Worm (Caenorhabditis elegans): Measurements from ENCODE around the gene mbk-1.

The mbk-1 gene

DNA sequence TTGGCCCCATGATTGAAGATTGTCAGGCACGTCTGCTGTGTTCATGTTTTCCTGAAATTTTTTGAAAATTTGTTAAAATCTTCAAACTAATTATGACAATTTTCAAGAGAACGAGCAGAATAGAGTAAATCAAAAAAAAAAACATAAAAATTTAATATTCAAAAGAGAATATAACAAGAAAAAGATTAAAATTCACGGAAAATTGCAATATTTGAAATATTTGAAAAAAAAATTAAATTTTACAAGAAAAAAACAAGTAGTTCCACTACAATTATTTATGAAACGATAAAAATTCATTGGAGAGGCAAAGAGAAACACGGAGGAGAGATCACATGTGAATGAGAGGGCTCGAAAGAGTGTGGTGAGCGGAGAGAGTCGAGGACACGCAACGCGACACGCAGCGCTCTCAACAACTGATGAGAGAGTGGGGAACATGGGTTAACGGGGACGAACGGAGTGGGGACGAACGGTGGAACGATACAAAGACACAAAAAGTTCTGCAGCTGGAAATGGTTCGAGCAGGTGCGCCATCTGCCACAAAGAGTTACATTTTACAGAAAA is at the start of gene mbk-1:
TSS of gene mbk-1 (minus strand) at position 51 of the 561 bp plus-strand sequence.
- no peak for TF ChIP-seq hmbx-1 (tag; optimal IDR thresholded peaks at IDR 0.05)
- TF ChIP-seq tbx-11 (GFP tag; IDR thresholded peaks at IDR 0.05): no peak
- no peak for TF ChIP-seq ceh-13 (GFP tag; optimal IDR thresholded peaks at IDR 0.05)
- TF ChIP-seq scrt-1 (GFP tag; IDR thresholded peaks at IDR 0.05): no peak
- no peak for TF ChIP-seq hnd-1 (tag; optimal IDR thresholded peaks at IDR 0.05)
- TF ChIP-seq B0310.2 (tag; optimal IDR thresholded peaks at IDR 0.05): no peak
- no peak for TF ChIP-seq ama-1 (optimal IDR thresholded peaks at IDR 0.05)
- TF ChIP-seq hmg-4 (GFP tag; optimal IDR thresholded peaks at IDR 0.05): no peak
- no peak for TF ChIP-seq pes-1 (GFP tag; IDR thresholded peaks at IDR 0.05)
- no peak for TF ChIP-seq ets-7 (tag; optimal IDR thresholded peaks at IDR 0.05)

DNA sequence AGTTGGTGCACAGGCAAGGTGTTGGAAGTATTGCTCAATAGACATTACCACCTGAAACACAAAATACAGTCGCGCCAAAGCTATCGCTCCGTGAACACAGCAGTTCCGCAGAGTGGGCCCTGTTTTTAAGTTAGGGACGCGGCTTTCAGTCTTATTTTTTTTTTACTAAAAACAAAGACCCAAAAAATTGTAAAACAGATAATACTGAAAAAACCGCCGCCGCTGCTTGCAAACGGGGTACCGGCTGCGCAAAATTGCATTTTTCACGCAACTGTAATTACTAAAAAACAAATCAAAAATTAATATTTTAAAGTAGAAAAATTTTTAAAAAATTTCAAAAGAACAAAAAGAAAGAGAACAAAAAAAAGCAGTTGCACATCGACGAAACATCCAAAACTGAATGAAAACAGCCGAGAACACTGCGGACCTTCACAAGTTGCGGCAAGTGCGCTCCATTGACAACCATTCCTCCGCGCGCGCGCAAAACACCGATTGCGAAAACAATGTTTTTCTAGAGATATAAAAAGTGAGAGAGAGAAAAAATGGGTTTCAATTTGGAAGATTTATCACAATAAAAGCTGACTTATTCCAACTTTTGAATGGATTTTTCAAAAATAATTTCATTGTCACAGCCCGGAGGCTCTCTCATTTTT is 48.6 kb upstream of the mbk-1 start, which contains the start of gene F31F6.3:
TSS of gene F31F6.3 (minus strand) at position 51 of the 653 bp plus-strand sequence.
- no peak for TF ChIP-seq F13C5.2 (tag; optimal IDR thresholded peaks at IDR 0.05)
- TF ChIP-seq flt-1 (GFP tag; IDR thresholded peaks at IDR 0.05): no peak
- no peak for TF ChIP-seq tbx-37 (GFP tag; conservative IDR thresholded peaks at IDR 0.05)
- no peak for TF ChIP-seq hmg-4 (GFP tag; optimal IDR thresholded peaks at IDR 0.05)
- TF ChIP-seq scrt-1 (GFP tag; IDR thresholded peaks at IDR 0.05): no peak
- no peak for TF ChIP-seq hnd-1 (tag; optimal IDR thresholded peaks at IDR 0.05)
- no peak for TF ChIP-seq ets-7 (tag; optimal IDR thresholded peaks at IDR 0.05)
- TF ChIP-seq ceh-13 (GFP tag; optimal IDR thresholded peaks at IDR 0.05): no peak
- no peak for TF ChIP-seq sea-1 (GFP tag; conservative IDR thresholded peaks at IDR 0.05)
- TF ChIP-seq B0310.2 (tag; optimal IDR thresholded peaks at IDR 0.05): no peak
- no peak for TF ChIP-seq tra-4 (tag; optimal IDR thresholded peaks at IDR 0.05)
- TF ChIP-seq pes-1 (GFP tag; IDR thresholded peaks at IDR 0.05): no peak

DNA sequence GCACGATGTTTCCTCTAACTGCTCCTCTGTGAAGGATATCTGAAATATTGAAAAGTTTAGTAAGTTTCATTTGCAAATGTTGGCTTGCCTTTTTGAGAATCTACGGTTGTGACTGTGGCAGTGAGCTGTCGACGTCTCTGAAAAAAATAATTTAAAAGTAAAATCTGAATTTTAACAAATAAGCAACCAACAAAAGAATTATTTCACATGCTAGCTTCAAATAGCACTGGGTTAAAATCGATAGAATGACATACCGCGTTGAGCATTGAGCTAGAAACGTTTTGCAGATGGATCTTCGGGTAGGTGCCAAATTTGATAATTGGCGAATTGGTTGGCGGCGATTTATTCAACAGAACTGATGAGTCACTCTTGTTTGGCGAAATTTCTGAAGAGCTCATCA is 47.4 kb upstream of the mbk-1 start, which contains the start of gene F31F6.2:
TSS of gene F31F6.2 (minus strand) at position 101 of the 400 bp plus-strand sequence.
- TF ChIP-seq B0310.2 (tag; optimal IDR thresholded peaks at IDR 0.05): no peak
- TF ChIP-seq ets-7 (tag; optimal IDR thresholded peaks at IDR 0.05): no peak
- no peak for TF ChIP-seq hmbx-1 (tag; optimal IDR thresholded peaks at IDR 0.05)
- no peak for TF ChIP-seq tra-4 (tag; optimal IDR thresholded peaks at IDR 0.05)
- no peak for TF ChIP-seq scrt-1 (GFP tag; IDR thresholded peaks at IDR 0.05)
- TF ChIP-seq ama-1 (optimal IDR thresholded peaks at IDR 0.05): no peak
- TF ChIP-seq F13C5.2 (tag; optimal IDR thresholded peaks at IDR 0.05): no peak
- no peak for TF ChIP-seq ceh-13 (GFP tag; optimal IDR thresholded peaks at IDR 0.05)
- TF ChIP-seq hnd-1 (tag; optimal IDR thresholded peaks at IDR 0.05): no peak
- TF ChIP-seq hmg-4 (GFP tag; optimal IDR thresholded peaks at IDR 0.05): no peak
- TF ChIP-seq pes-1 (GFP tag; IDR thresholded peaks at IDR 0.05): no peak
- TF ChIP-seq tbx-11 (GFP tag; IDR thresholded peaks at IDR 0.05): no peak
- no peak for TF ChIP-seq aly-1 (tag; optimal IDR thresholded peaks at IDR 0.05)
- no peak for TF ChIP-seq ceh-36 (tag; optimal IDR thresholded peaks at IDR 0.05)
- TF ChIP-seq flt-1 (GFP tag; IDR thresholded peaks at IDR 0.05): no peak
- no peak for TF ChIP-seq sea-1 (GFP tag; conservative IDR thresholded peaks at IDR 0.05)
- TF ChIP-seq tbx-37 (GFP tag; conservative IDR thresholded peaks at IDR 0.05): no peak

DNA sequence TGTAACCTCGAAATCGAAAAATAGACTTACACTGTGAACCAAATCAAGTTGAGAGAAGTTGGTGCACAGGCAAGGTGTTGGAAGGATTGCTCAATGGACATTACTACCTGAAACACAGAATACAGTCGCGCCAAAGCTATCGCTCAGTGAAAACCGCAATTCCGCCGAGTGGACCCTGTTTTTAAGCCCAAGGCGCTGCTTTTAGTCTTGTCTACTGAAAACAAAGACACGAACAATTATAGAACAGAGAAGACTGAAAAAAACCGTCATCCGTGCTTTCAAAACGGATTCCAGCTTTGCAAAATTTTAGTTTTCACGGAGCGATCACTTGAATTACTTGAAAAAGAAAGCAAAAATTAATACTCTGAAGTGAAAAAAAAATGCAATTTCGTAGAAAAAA is 43.9 kb upstream of the mbk-1 start, which contains the start of gene F31F6.1:
TSS of gene F31F6.1 (minus strand) at position 101 of the 400 bp plus-strand sequence.
- no peak for TF ChIP-seq pes-1 (GFP tag; IDR thresholded peaks at IDR 0.05)
- TF ChIP-seq hnd-1 (tag; optimal IDR thresholded peaks at IDR 0.05): no peak
- no peak for TF ChIP-seq hmbx-1 (tag; optimal IDR thresholded peaks at IDR 0.05)
- no peak for TF ChIP-seq ama-1 (optimal IDR thresholded peaks at IDR 0.05)
- TF ChIP-seq hmg-4 (GFP tag; optimal IDR thresholded peaks at IDR 0.05): no peak
- no peak for TF ChIP-seq ets-7 (tag; optimal IDR thresholded peaks at IDR 0.05)
- TF ChIP-seq flt-1 (GFP tag; IDR thresholded peaks at IDR 0.05): no peak
- no peak for TF ChIP-seq tra-4 (tag; optimal IDR thresholded peaks at IDR 0.05)
- TF ChIP-seq sea-1 (GFP tag; conservative IDR thresholded peaks at IDR 0.05): no peak
- TF ChIP-seq tbx-37 (GFP tag; conservative IDR thresholded peaks at IDR 0.05): no peak
- TF ChIP-seq B0310.2 (tag; optimal IDR thresholded peaks at IDR 0.05): no peak
- TF ChIP-seq F13C5.2 (tag; optimal IDR thresholded peaks at IDR 0.05): no peak
- no peak for TF ChIP-seq scrt-1 (GFP tag; IDR thresholded peaks at IDR 0.05)
- no peak for TF ChIP-seq aly-1 (tag; optimal IDR thresholded peaks at IDR 0.05)
- no peak for TF ChIP-seq tbx-11 (GFP tag; IDR thresholded peaks at IDR 0.05)

DNA sequence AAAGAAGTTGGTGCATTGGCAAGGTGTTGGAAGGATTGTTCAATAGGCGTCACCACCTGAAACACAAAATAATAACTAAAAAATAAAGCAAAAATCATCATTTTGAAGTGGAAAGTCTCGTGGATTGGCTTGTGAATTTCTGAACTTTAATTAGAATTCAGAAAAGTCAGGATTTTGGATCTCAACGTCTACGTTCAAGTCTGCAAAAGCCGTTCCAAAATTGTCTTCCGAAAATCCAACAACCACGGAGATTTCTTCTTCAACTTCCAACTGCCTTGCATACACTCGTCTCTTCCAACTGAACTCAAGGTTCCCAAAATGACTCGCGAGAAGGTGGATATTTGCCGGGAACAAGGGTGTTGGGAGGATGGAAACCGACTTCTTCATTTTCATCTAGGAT is 41.4 kb upstream of the mbk-1 start, which contains the start of gene C27C12.3:
TSS of gene C27C12.3 (minus strand) at position 101 of the 400 bp plus-strand sequence.
- no peak for TF ChIP-seq B0310.2 (tag; optimal IDR thresholded peaks at IDR 0.05)
- no peak for TF ChIP-seq scrt-1 (GFP tag; IDR thresholded peaks at IDR 0.05)
- TF ChIP-seq hmbx-1 (tag; optimal IDR thresholded peaks at IDR 0.05): no peak
- TF ChIP-seq tbx-11 (GFP tag; IDR thresholded peaks at IDR 0.05): no peak
- TF ChIP-seq flt-1 (GFP tag; IDR thresholded peaks at IDR 0.05): no peak
- TF ChIP-seq aly-1 (tag; optimal IDR thresholded peaks at IDR 0.05): no peak
- TF ChIP-seq F13C5.2 (tag; optimal IDR thresholded peaks at IDR 0.05): no peak
- no peak for TF ChIP-seq ceh-36 (tag; optimal IDR thresholded peaks at IDR 0.05)
- no peak for TF ChIP-seq tra-4 (tag; optimal IDR thresholded peaks at IDR 0.05)
- no peak for TF ChIP-seq ama-1 (optimal IDR thresholded peaks at IDR 0.05)
- TF ChIP-seq ceh-13 (GFP tag; optimal IDR thresholded peaks at IDR 0.05): no peak
- no peak for TF ChIP-seq sea-1 (GFP tag; conservative IDR thresholded peaks at IDR 0.05)
- TF ChIP-seq hnd-1 (tag; optimal IDR thresholded peaks at IDR 0.05): no peak
- no peak for TF ChIP-seq tbx-37 (GFP tag; conservative IDR thresholded peaks at IDR 0.05)
- TF ChIP-seq hmg-4 (GFP tag; optimal IDR thresholded peaks at IDR 0.05): no peak

DNA sequence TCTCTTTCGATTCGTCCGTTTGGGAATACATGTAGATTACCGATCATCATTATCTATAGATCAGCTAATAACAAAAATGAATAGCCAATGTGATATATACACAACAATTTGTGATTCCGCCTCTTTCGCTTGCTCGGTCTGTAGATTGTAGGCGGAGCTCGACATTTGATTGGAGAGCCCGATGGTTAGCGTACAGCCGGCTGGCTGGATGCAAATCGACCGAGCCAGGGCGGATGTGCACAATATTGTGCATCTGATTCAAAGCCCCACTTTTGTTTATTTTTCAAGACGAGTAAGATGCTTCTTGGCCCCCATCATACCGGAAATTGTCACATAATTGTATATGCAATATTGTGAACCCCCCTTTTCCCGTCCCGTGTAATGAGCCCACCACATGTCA is 37.4 kb upstream of the mbk-1 start, which contains the start of gene dmd-4:
TSS of gene dmd-4 (minus strand) at position 101 of the 400 bp plus-strand sequence.
- TF ChIP-seq ets-7 (tag; optimal IDR thresholded peaks at IDR 0.05): no peak
- TF ChIP-seq aly-1 (tag; optimal IDR thresholded peaks at IDR 0.05): no peak
- no peak for TF ChIP-seq pes-1 (GFP tag; IDR thresholded peaks at IDR 0.05)
- TF ChIP-seq scrt-1 (GFP tag; IDR thresholded peaks at IDR 0.05): no peak
- no peak for TF ChIP-seq hmg-4 (GFP tag; optimal IDR thresholded peaks at IDR 0.05)
- TF ChIP-seq sea-1 (GFP tag; conservative IDR thresholded peaks at IDR 0.05): no peak
- TF ChIP-seq B0310.2 (tag; optimal IDR thresholded peaks at IDR 0.05): no peak
- TF ChIP-seq flt-1 (GFP tag; IDR thresholded peaks at IDR 0.05): no peak
- no peak for TF ChIP-seq tra-4 (tag; optimal IDR thresholded peaks at IDR 0.05)
- TF ChIP-seq tbx-11 (GFP tag; IDR thresholded peaks at IDR 0.05): no peak
- TF ChIP-seq F13C5.2 (tag; optimal IDR thresholded peaks at IDR 0.05): no peak
- no peak for TF ChIP-seq ceh-13 (GFP tag; optimal IDR thresholded peaks at IDR 0.05)
- TF ChIP-seq ama-1 (optimal IDR thresholded peaks at IDR 0.05): no peak
- no peak for TF ChIP-seq tbx-37 (GFP tag; conservative IDR thresholded peaks at IDR 0.05)
- no peak for TF ChIP-seq hmbx-1 (tag; optimal IDR thresholded peaks at IDR 0.05)
- no peak for TF ChIP-seq hnd-1 (tag; optimal IDR thresholded peaks at IDR 0.05)
- TF ChIP-seq ceh-36 (tag; optimal IDR thresholded peaks at IDR 0.05): no peak

All from whole organism, early embryonic.